Worm (Caenorhabditis elegans) whole organism, L3 larva: Measurements from ENCODE around the gene srsx-32.

Experiments
- elt-2 ChIP-seq: sonication (generic microtip); optimal IDR thresholded peaks from 2 replicates; lab custom pipeline; 2016; ENCODE audit warnings: missing genetic modification reagents, mild to moderate bottlenecking, missing genetic modification characterization, missing compliant biosample characterization
- fos-1 ChIP-seq: fragments of 150-350 bp; optimal IDR thresholded peaks from 2 replicates; lab custom pipeline; 2014; ENCODE audit warnings: missing biosample characterization, missing genetic modification characterization
- jun-1 ChIP-seq: fragments of 150-350 bp; optimal IDR thresholded peaks from 2 replicates; lab custom pipeline; 2014; ENCODE audit warnings: missing biosample characterization, missing genetic modification reagents, missing genetic modification characterization
- mdl-1 ChIP-seq: fragments of 150-350 bp; optimal IDR thresholded peaks from 2 replicates; lab custom pipeline; 2014; ENCODE audit warnings: missing biosample characterization, missing genetic modification characterization
- nhr-77 ChIP-seq: fragments of 150-350 bp; optimal IDR thresholded peaks from 2 replicates; lab custom pipeline; 2014; ENCODE audit warnings: missing biosample characterization, missing genetic modification characterization
- skn-1 ChIP-seq: fragments of 150-350 bp; optimal IDR thresholded peaks from 2 replicates; lab custom pipeline; 2014; ENCODE audit warnings: missing biosample characterization, missing genetic modification characterization
- ztf-4 ChIP-seq: fragments of 150-350 bp; optimal IDR thresholded peaks from 2 replicates; lab custom pipeline; 2014; ENCODE audit warnings: missing biosample characterization, missing genetic modification characterization

- no peak for TF ChIP-seq mdl-1
- no peak for TF ChIP-seq jun-1 (tag; lab: Kevin White, UChicago)
- no peak for TF ChIP-seq fos-1
- TF ChIP-seq ztf-4 (tag; lab: Kevin White, UChicago), result no peak
- no peak for TF ChIP-seq skn-1 (tag; lab: Kevin White, UChicago)
- no peak for TF ChIP-seq nhr-77 (tag; lab: Kevin White, UChicago)
- no peak for TF ChIP-seq elt-2 (tag; lab: Kevin White, UChicago)
These were observed 33.0 kb downstream of the srsx-32 start for ce11 chrV:7050153-7050552.
